Worm (Caenorhabditis elegans) whole organism, L3 larva: ENCODE data around the gene ZC317.6.

ENCODE experiments used
- aly-2 ChIP-seq: fragments of 150-350 bp; optimal IDR thresholded peaks from 2 replicates; lab custom pipeline; 2014; ENCODE audit warnings: missing biosample characterization, missing genetic modification characterization
- ceh-9 ChIP-seq: sonication (generic microtip); optimal IDR thresholded peaks from 2 replicates; lab custom pipeline; 2018; ENCODE audit warnings: missing biosample characterization, missing genetic modification characterization
- nhr-28 ChIP-seq: fragments of 150-350 bp; optimal IDR thresholded peaks from 2 replicates; lab custom pipeline; 2014; ENCODE audit warnings: missing biosample characterization, missing genetic modification characterization

DNA sequence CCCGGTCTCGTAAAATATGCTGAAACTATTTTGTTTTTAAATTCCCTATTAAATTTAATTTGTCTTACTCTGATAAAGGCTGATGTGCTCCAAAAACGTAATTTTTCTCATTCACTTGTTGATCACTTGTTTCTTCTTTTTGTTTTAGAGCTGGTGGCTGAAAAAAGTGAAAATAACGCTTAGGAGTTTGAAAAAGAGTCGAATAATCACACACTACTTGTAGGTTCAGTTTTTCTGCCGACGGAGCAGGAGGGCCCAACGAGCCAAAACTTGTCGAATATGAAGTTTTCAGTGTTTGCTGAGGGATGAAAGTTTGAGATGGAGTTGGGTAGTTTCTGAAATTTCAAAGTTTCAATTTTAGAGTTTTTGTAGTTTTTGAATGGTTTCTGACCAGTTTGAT lies 18.8 kb upstream of the ZC317.6 start:
- TF ChIP-seq ceh-9 (no peak), aly-2 (tag; lab: Kevin White, UChicago) (no peak), nhr-28 (tag; lab: Kevin White, UChicago) (no peak)
